Worm (Caenorhabditis elegans) whole organism, mixed stage, embryonic: ENCODE measurements around the gene Y11D7A.7.

Source experiments
- blmp-1 ChIP-seq: fragments of 150-350 bp; optimal IDR thresholded peaks from 2 replicates; lab custom pipeline; 2014; ENCODE audit warnings: missing biosample characterization, missing genetic modification characterization
- nhr-237 ChIP-seq: fragments of 150-350 bp; optimal IDR thresholded peaks from 2 replicates; lab custom pipeline; 2014; ENCODE audit warnings: missing biosample characterization, missing genetic modification characterization
- nhr-76 ChIP-seq: sonication (generic microtip); optimal IDR thresholded peaks from 2 replicates; lab custom pipeline; 2017; ENCODE audit warnings: missing biosample characterization, missing genetic modification characterization
- unc-62 ChIP-seq: fragments of 150-350 bp; optimal IDR thresholded peaks from 2 replicates; lab custom pipeline; 2014; ENCODE audit warnings: missing biosample characterization, missing genetic modification reagents, missing genetic modification characterization

DNA sequence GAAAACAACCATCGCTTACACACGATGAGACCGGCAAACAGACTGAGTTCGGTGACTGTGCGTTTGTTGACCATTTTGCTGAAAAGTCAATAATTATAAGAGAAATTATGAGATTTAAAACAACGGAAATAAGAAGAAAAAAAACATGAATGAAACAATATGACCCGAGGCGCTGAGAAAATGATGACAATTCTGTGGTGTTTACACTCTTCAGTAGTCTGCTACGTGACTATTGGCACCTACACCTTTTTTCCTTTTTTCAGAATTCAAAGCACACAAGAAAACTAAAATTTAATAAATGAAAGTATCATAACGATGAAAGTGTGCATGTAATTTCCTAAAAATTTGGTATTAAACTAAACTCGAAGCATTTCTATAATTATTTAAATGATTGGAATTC is 10.4 kb downstream of the Y11D7A.7 start, which contains the start of gene Y11D7A.10:
- TF ChIP-seq unc-62 (GFP tag; lab: Kevin White, UChicago) (no peak), blmp-1 (tag; lab: Kevin White, UChicago) (no peak), nhr-76 (tag; lab: Kevin White, UChicago) (no peak), nhr-237 (no peak)
